Worm (Caenorhabditis elegans) whole organism, L4 larva: ENCODE data around the gene mlck-1.

Source experiments
- F26F4.8 ChIP-seq: fragments of 200-800 bp; sonication (Bioruptor generic); conservative IDR thresholded peaks from 2 replicates; pipeline ENCODE4 v1.3.6; 2022; ENCODE audit warnings: missing genetic modification characterization, missing compliant biosample characterization
- T20F7.1 ChIP-seq: fragments of 200-800 bp; sonication (Bioruptor generic); optimal IDR thresholded peaks from 2 replicates; lab custom pipeline; 2018; ENCODE audit warnings: mild to moderate bottlenecking, missing genetic modification characterization, missing compliant biosample characterization
- T26A8.4 ChIP-seq: fragments of 200-800 bp; sonication (Bioruptor generic); IDR thresholded peaks from 2 replicates; pipeline ENCODE4 v1.3.6; 2022; ENCODE audit warnings: missing genetic modification characterization, missing compliant biosample characterization
- Y105C5A.15 ChIP-seq: fragments of 200-800 bp; sonication (Bioruptor generic); IDR thresholded peaks from 2 replicates; pipeline ENCODE4 v1.3.6; 2022; ENCODE audit warnings: missing genetic modification characterization, missing compliant biosample characterization
- ZK546.5 ChIP-seq, 2 experiments: sonication (generic microtip); optimal IDR thresholded peaks; 2 replicates each; lab custom pipeline; 2017; ENCODE audit warnings: missing biosample characterization in 2 of 2, missing genetic modification characterization in 2 of 2
- aha-1 ChIP-seq: fragments of 150-350 bp; peaks from one replicate; lab custom pipeline; 2014; ENCODE audit warnings: missing biosample characterization, missing genetic modification characterization
- attf-4 ChIP-seq: sonication (generic microtip); optimal IDR thresholded peaks from 3 replicates; lab custom pipeline; 2017; ENCODE audit warnings: missing biosample characterization, missing genetic modification characterization
- ceh-28 ChIP-seq: fragments of 150-350 bp; optimal IDR thresholded peaks from 2 replicates; lab custom pipeline; 2014; ENCODE audit warnings: missing biosample characterization, missing genetic modification reagents, missing genetic modification characterization
- ctbp-1 ChIP-seq: fragments of 200-800 bp; sonication (Bioruptor generic); IDR thresholded peaks from 2 replicates; pipeline ENCODE4 v1.3.6; 2022; ENCODE audit warnings: missing genetic modification reagents, missing genetic modification characterization, missing compliant biosample characterization
- daf-16 ChIP-seq, 3 experiments: sonication (generic microtip); optimal IDR thresholded peaks; 2 replicates each; lab custom pipeline; 2016 to 2017; ENCODE audit warnings: missing genetic modification characterization in 3 of 3, missing genetic modification reagents in 3 of 3, mild to moderate bottlenecking in 2 of 3, missing compliant biosample characterization in 2 of 3, missing biosample characterization in 1 of 3, moderate library complexity in 1 of 3
- daf-19 ChIP-seq: fragments of 200-800 bp; sonication (Bioruptor generic); conservative IDR thresholded peaks from 2 replicates; pipeline ENCODE4 v1.3.6; 2022; ENCODE audit warnings: missing genetic modification characterization, missing compliant biosample characterization
- dmd-9 ChIP-seq: fragments of 200-800 bp; sonication (Bioruptor generic); IDR thresholded peaks from 2 replicates; pipeline ENCODE4 v1.3.6; 2022; ENCODE audit warnings: missing genetic modification reagents, missing genetic modification characterization, missing compliant biosample characterization
- dpl-1 ChIP-seq: fragments of 150-350 bp; optimal IDR thresholded peaks from 2 replicates; lab custom pipeline; 2014; ENCODE audit warnings: missing biosample characterization, missing genetic modification reagents, missing genetic modification characterization
- dve-1 ChIP-seq: sonication (generic microtip); optimal IDR thresholded peaks from 2 replicates; lab custom pipeline; 2017; ENCODE audit warnings: antibody characterized with exemption, mild to moderate bottlenecking, missing genetic modification characterization, missing compliant biosample characterization; ENCODE audit not compliant: insufficient read depth
- fkh-10 ChIP-seq: fragments of 150-350 bp; optimal IDR thresholded peaks from 2 replicates; lab custom pipeline; 2014; ENCODE audit warnings: missing biosample characterization, missing genetic modification reagents, missing genetic modification characterization
- gei-8 ChIP-seq: fragments of 200-800 bp; sonication (Bioruptor generic); optimal IDR thresholded peaks from 2 replicates; lab custom pipeline; 2018; ENCODE audit warnings: mild to moderate bottlenecking, missing genetic modification characterization, missing compliant biosample characterization
- hif-1 ChIP-seq, 2 experiments: sonication (generic microtip); optimal IDR thresholded peaks; 2 replicates each; lab custom pipeline; 2016 to 2017; ENCODE audit warnings: missing compliant biosample characterization in 2 of 2, missing genetic modification characterization in 2 of 2, missing genetic modification reagents in 2 of 2, missing genotype in 2 of 2, mild to moderate bottlenecking in 1 of 2
- hlh-11 ChIP-seq: fragments of 200-800 bp; sonication (Bioruptor generic); optimal IDR thresholded peaks from 2 replicates; lab custom pipeline; 2018; ENCODE audit warnings: mild to moderate bottlenecking, missing genetic modification characterization, missing compliant biosample characterization
- hmg-1.1 ChIP-seq: fragments of 200-800 bp; sonication (Bioruptor generic); IDR thresholded peaks from 2 replicates; pipeline ENCODE4 v1.3.6; 2022; ENCODE audit warnings: missing genetic modification reagents, missing genetic modification characterization, missing compliant biosample characterization
- jun-1 ChIP-seq: fragments of 150-350 bp; optimal IDR thresholded peaks from 2 replicates; lab custom pipeline; 2014; ENCODE audit warnings: missing biosample characterization, missing genetic modification reagents, missing genetic modification characterization
- lin-1 ChIP-seq: fragments of 200-800 bp; sonication (Bioruptor generic); IDR thresholded peaks from 2 replicates; pipeline ENCODE4 v1.3.6; 2022; ENCODE audit warnings: missing genetic modification reagents, missing genetic modification characterization, missing compliant biosample characterization
- lin-13 ChIP-seq: fragments of 150-350 bp; optimal IDR thresholded peaks from 2 replicates; lab custom pipeline; 2014; ENCODE audit warnings: missing biosample characterization, missing genetic modification reagents, missing genetic modification characterization
- lin-15B ChIP-seq: fragments of 150-350 bp; sonication (generic microtip); optimal IDR thresholded peaks from 3 replicates; lab custom pipeline; 2014; ENCODE audit warnings: missing biosample characterization, missing genetic modification characterization
- lin-29 ChIP-seq: fragments of 200-800 bp; sonication (Bioruptor generic); IDR thresholded peaks from 2 replicates; pipeline ENCODE4 v1.3.6; 2022; ENCODE audit warnings: missing genetic modification reagents, missing genetic modification characterization, missing compliant biosample characterization
- lir-3 ChIP-seq: sonication (generic microtip); optimal IDR thresholded peaks from 2 replicates; lab custom pipeline; 2016; ENCODE audit warnings: mild to moderate bottlenecking, missing genetic modification characterization, missing compliant biosample characterization
- lsy-2 ChIP-seq, 2 experiments: fragments of 150-350 bp in 1 of 2; sonication (generic microtip) in 1 of 2; optimal IDR thresholded peaks; 2 replicates each; lab custom pipeline; 2014 to 2017; ENCODE audit warnings: missing biosample characterization in 2 of 2, missing genetic modification characterization in 2 of 2
- madf-5 ChIP-seq, 2 experiments: fragments of 200-800 bp; sonication (Bioruptor generic); IDR thresholded peaks; 2 replicates each; pipeline ENCODE4 v1.3.6; 2022; ENCODE audit warnings: missing compliant biosample characterization in 2 of 2, missing genetic modification characterization in 2 of 2
- madf-9 ChIP-seq: fragments of 200-800 bp; sonication (Bioruptor generic); conservative IDR thresholded peaks from 2 replicates; pipeline ENCODE4 v1.3.6; 2022; ENCODE audit warnings: missing genetic modification reagents, missing genetic modification characterization, missing compliant biosample characterization
- mdl-1 ChIP-seq, 2 experiments: fragments of 150-350 bp in 1 of 2; sonication (generic microtip) in 1 of 2; optimal IDR thresholded peaks; 2 replicates each; lab custom pipeline; 2014 to 2017; ENCODE audit warnings: missing biosample characterization in 2 of 2, missing genetic modification characterization in 2 of 2
- mep-1 ChIP-seq: fragments of 150-350 bp; sonication (generic microtip); optimal IDR thresholded peaks from 3 replicates; lab custom pipeline; 2014; ENCODE audit warnings: missing biosample characterization, missing genetic modification characterization
- mes-2 ChIP-seq: sonication (generic microtip); optimal IDR thresholded peaks from 2 replicates; lab custom pipeline; 2016; ENCODE audit warnings: missing genotype, mild to moderate bottlenecking, missing genetic modification characterization, missing compliant biosample characterization; ENCODE audit not compliant: poor library complexity, severe bottlenecking
- mxl-3 ChIP-seq: fragments of 200-800 bp; sonication (Bioruptor generic); optimal IDR thresholded peaks from 2 replicates; lab custom pipeline; 2018; ENCODE audit warnings: mild to moderate bottlenecking, missing genetic modification characterization, missing compliant biosample characterization
- nhr-11 ChIP-seq: fragments of 150-350 bp; optimal IDR thresholded peaks from 2 replicates; lab custom pipeline; 2014; ENCODE audit warnings: missing biosample characterization, missing genetic modification characterization
- nhr-237 ChIP-seq: sonication (generic microtip); optimal IDR thresholded peaks from 2 replicates; lab custom pipeline; 2017; ENCODE audit warnings: missing biosample characterization, missing genetic modification characterization
- nhr-25 ChIP-seq: sonication (generic microtip); optimal IDR thresholded peaks from 2 replicates; lab custom pipeline; 2017; ENCODE audit warnings: missing genetic modification characterization, mild to moderate bottlenecking, missing compliant biosample characterization, antibody characterized with exemption, moderate library complexity, borderline replicate concordance; ENCODE audit not compliant: insufficient read depth
- nhr-28 ChIP-seq: fragments of 150-350 bp; optimal IDR thresholded peaks from 2 replicates; lab custom pipeline; 2014; ENCODE audit warnings: missing biosample characterization, missing genetic modification characterization
- nhr-76 ChIP-seq: fragments of 150-350 bp; optimal IDR thresholded peaks from 2 replicates; lab custom pipeline; 2014; ENCODE audit warnings: missing biosample characterization, missing genetic modification characterization
- nhr-77 ChIP-seq: fragments of 150-350 bp; optimal IDR thresholded peaks from 2 replicates; lab custom pipeline; 2014; ENCODE audit warnings: missing biosample characterization, missing genetic modification characterization
- php-3 ChIP-seq: fragments of 200-800 bp; sonication (Bioruptor generic); IDR thresholded peaks from 2 replicates; pipeline ENCODE4 v1.3.6; 2022; ENCODE audit warnings: missing genetic modification reagents, missing genetic modification characterization, missing compliant biosample characterization
- rbr-2 ChIP-seq: sonication (generic microtip); optimal IDR thresholded peaks from 2 replicates; lab custom pipeline; 2016; ENCODE audit warnings: missing genotype, missing genetic modification characterization, missing compliant biosample characterization
- saeg-2 ChIP-seq: fragments of 200-800 bp; sonication (Bioruptor generic); IDR thresholded peaks from 2 replicates; pipeline ENCODE4 v1.3.6; 2022; ENCODE audit warnings: missing genetic modification reagents, missing genetic modification characterization, missing compliant biosample characterization
- tag-97 ChIP-seq: fragments of 200-800 bp; sonication (Bioruptor generic); IDR thresholded peaks from 2 replicates; pipeline ENCODE4 v1.3.6; 2022; ENCODE audit warnings: missing genetic modification characterization, missing compliant biosample characterization
- tra-1 ChIP-seq: fragments of 200-800 bp; sonication (Bioruptor generic); IDR thresholded peaks from 2 replicates; pipeline ENCODE4 v1.3.6; 2022; ENCODE audit warnings: missing genetic modification reagents, missing genetic modification characterization, missing compliant biosample characterization
- unc-39 ChIP-seq: sonication (generic microtip); optimal IDR thresholded peaks from 2 replicates; lab custom pipeline; 2017; ENCODE audit warnings: missing biosample characterization, missing genetic modification characterization
- unc-62 ChIP-seq, 3 experiments: fragments of 150-350 bp in 1 of 3; sonication (generic microtip); optimal IDR thresholded peaks in 2 of 3; peaks in 1 of 3; 1 replicate in 1 of 3; 2 replicates in 2 of 3; lab custom pipeline; 2014 to 2017; ENCODE audit warnings: missing biosample characterization in 3 of 3, missing genetic modification characterization in 3 of 3, missing genetic modification reagents in 3 of 3, missing genotype in 1 of 3

The mlck-1 gene

DNA sequence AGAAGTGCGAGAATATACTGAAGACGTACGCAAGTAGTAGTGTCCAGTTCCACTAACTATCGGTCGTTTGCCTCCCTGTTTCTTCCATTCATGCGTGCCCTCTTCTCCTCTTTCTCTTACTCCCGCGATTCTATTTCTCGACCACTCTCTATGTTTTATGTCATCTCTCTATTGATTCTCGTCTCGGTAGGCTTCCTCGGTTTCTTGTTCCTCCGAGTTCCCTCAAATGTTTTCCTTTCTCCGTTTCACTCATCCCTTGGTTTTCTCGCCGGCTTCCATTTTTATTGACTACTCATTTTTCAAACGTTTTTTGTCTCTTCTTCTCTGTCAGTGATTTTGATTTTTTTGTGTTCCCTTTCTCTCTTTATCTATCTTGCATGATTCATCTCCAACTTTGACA is 43.2 kb downstream of the mlck-1 start:
- TF ChIP-seq madf-9 (GFP tag; lab: Robert Waterston, UW) (no peak), dve-1 (peak; percentile 66), aha-1 (tag; lab: Kevin White, UChicago) (peak; percentile 54), T26A8.4 (GFP tag; lab: Robert Waterston, UW) (no peak), ZK546.5 (tag; optimal IDR thresholded peaks at IDR 0.05; lab: Kevin White, UChicago) (no peak), fkh-10 (peak; percentile 36), nhr-77 (tag; lab: Kevin White, UChicago) (peak; percentile 13), php-3 (GFP tag; lab: Robert Waterston, UW) (no peak), hlh-11 (tag; lab: Kevin White, UChicago) (peak; percentile 55), lin-1 (GFP tag; lab: Robert Waterston, UW) (no peak), dpl-1 (peak; percentile 10), lsy-2 (tag; optimal IDR thresholded peaks at IDR 0.05; lab: Kevin White, UChicago) (peak in 1 of 2 experiments; percentile 39), lir-3 (tag; lab: Kevin White, UChicago) (no peak), hmg-1.1 (GFP tag; lab: Robert Waterston, UW) (peak; percentile 48; the same call in 1 of the 2 replicates), gei-8 (GFP tag; lab: Kevin White, UChicago) (no peak), ctbp-1 (GFP tag; lab: Robert Waterston, UW) (peak; percentile 65; the same call in 1 of the 2 replicates), unc-62 (GFP tag; optimal IDR thresholded peaks at IDR 0.05 in 1 of 2; lab: Kevin White, UChicago) (peak in 1 of 2 experiments; percentile 97), unc-62 (tag; optimal IDR thresholded peaks at IDR 0.05; lab: Kevin White, UChicago) (no peak), rbr-2 (tag; lab: Kevin White, UChicago) (peak; percentile 44), daf-16 (GFP tag; optimal IDR thresholded peaks at IDR 0.05; lab: Kevin White, UChicago) (peak in 1 of 2 experiments; percentile 40), daf-16 (tag; optimal IDR thresholded peaks at IDR 0.05; lab: Kevin White, UChicago) (no peak), mdl-1 (tag; optimal IDR thresholded peaks at IDR 0.05; lab: Kevin White, UChicago) (peak in 1 of 2 experiments; percentile 72), unc-39 (tag; lab: Kevin White, UChicago) (no peak), lin-29 (no peak), nhr-76 (tag; lab: Kevin White, UChicago) (no peak), nhr-28 (peak; percentile 80), mxl-3 (GFP tag; lab: Kevin White, UChicago) (peak; percentile 39), ceh-28 (tag; lab: Kevin White, UChicago) (peak; percentile 13), mep-1 (tag; lab: Kevin White, UChicago) (peak; percentile 53), lin-15B (tag; lab: Kevin White, UChicago) (no peak), F26F4.8 (GFP tag; lab: Robert Waterston, UW) (no peak), mes-2 (tag; lab: Kevin White, UChicago) (peak; percentile 13), nhr-11 (peak; percentile 29), nhr-25 (tag; lab: Kevin White, UChicago) (no peak), tra-1 (GFP tag; lab: Robert Waterston, UW) (0 out of 2 replicates have a peak, but pooled peaks have one; percentile 14)

DNA sequence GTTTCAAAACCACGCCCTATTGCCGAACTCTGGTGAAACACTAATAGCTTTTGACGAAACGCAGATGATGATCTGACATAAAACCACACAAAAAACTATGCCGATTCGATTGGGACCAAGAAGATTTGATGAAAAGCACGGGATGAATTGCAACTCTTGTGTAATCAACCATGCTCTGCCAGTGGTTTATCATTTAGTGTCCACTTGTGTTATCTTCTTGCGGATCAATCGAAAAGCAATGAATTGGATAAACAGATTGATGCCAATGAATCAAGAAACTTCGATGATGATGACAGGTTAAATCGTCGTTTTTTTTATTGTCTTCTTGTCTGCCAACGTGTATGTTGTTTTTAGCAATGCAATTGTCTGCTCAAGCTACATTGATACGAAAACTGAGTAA is 47.6 kb downstream of the mlck-1 start, which contains the start of gene F42G10.1:
F42G10.1 (minus strand) TSS at position 151 of the 400 bp plus-strand sequence.
- peak; percentile 11 for TF ChIP-seq nhr-11
- TF ChIP-seq daf-16 (GFP tag; optimal IDR thresholded peaks at IDR 0.05; lab: Kevin White, UChicago) = peak in 1 of 2 experiments; percentile 83
- TF ChIP-seq daf-16 (tag; optimal IDR thresholded peaks at IDR 0.05; lab: Kevin White, UChicago) = no peak
- no peak for TF ChIP-seq jun-1
- peak; percentile 25 for TF ChIP-seq hlh-11 (tag; lab: Kevin White, UChicago)

DNA sequence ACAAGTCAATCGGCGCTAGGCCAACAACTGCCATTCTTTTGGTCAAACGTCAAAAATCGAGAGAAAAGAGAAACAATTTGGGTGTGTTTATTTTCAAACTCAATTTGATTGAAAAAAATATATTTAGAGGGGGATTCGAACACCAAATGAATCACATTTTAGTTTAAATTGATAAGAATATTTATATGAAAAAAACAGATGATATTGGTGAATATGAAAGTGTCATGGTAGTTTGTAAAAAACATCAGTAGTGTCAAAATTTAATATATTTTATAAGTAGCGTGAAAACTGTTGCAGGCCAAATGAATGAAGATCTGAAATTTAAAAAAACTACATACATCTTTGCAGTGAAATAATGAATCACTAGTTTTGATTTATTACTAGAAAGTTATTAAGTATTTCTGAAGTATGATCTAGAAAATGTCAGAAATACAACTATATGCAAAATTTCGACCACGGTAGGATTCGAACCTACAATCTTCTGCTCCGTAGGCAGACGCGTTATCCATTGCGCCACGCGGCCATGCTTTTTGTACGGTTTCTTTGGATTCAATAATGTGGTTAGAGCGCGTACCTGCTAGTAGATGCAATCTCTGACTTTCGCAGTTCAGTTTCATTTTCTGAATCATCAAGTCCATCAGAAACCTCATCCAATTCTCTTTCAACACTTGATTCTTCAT is 51.5 kb downstream of the mlck-1 start, which contains the start of gene F19C6.4:
F19C6.4 (minus strand) TSS at position 51 of the 680 bp plus-strand sequence.
- no peak for TF ChIP-seq attf-4 (tag; lab: Kevin White, UChicago)
- TF ChIP-seq rbr-2 (tag; lab: Kevin White, UChicago) = no peak
- TF ChIP-seq lir-3 (tag; lab: Kevin White, UChicago) = no peak
- TF ChIP-seq lin-13 (GFP tag; lab: Kevin White, UChicago) = no peak
- peak in 1 of 2 experiments; percentile 50; a peak in 1 of 4 replicates for TF ChIP-seq madf-5 (GFP tag; IDR thresholded peaks at IDR 0.05; lab: Robert Waterston, UW)
- peak; percentile 75 for TF ChIP-seq daf-19
- no peak for TF ChIP-seq nhr-11
- TF ChIP-seq dmd-9 (GFP tag; lab: Robert Waterston, UW) = no peak
- TF ChIP-seq tag-97 (GFP tag; lab: Robert Waterston, UW) = no peak
- TF ChIP-seq gei-8 (GFP tag; lab: Kevin White, UChicago) = no peak
- TF ChIP-seq ceh-28 (tag; lab: Kevin White, UChicago) = no peak
- TF ChIP-seq hif-1 (tag; optimal IDR thresholded peaks at IDR 0.05; lab: Kevin White, UChicago) = no peak
- peak; percentile 4 for TF ChIP-seq T20F7.1
- 0 out of 2 replicates have a peak, but pooled peaks have one; percentile 74 for TF ChIP-seq Y105C5A.15
- TF ChIP-seq nhr-237 (tag; lab: Kevin White, UChicago) = no peak
- no peak for TF ChIP-seq saeg-2 (GFP tag; lab: Robert Waterston, UW)
